Fruit fly (Drosophila melanogaster) whole organism, embryonic: Measurements from ENCODE around the gene CG42366.

Experiments
- Atf6 ChIP-seq: fragments of 200-800 bp; sonication (Bioruptor generic); IDR thresholded peaks from 2 replicates; pipeline ENCODE4 v1.3.6; 2022; ENCODE audit warnings: missing biosample characterization, missing genetic modification characterization
- Bteb2 ChIP-seq: fragments of 200-800 bp; sonication (Bioruptor generic); optimal IDR thresholded peaks from 2 replicates; lab custom pipeline; 2016; ENCODE audit warnings: missing biosample characterization, missing genetic modification characterization
- CG10274 ChIP-seq: fragments of 200-800 bp; sonication (Bioruptor generic); optimal IDR thresholded peaks from 3 replicates; lab custom pipeline; 2017; ENCODE audit warnings: missing biosample characterization, mild to moderate bottlenecking, missing genetic modification characterization
- CG10431 ChIP-seq: fragments of 200-800 bp; sonication (Bioruptor generic); optimal IDR thresholded peaks from 3 replicates; lab custom pipeline; 2018; ENCODE audit warnings: missing biosample characterization, mild to moderate bottlenecking, missing genetic modification characterization
- CG11504 ChIP-seq: fragments of 200-800 bp; sonication (Bioruptor generic); optimal IDR thresholded peaks from 3 replicates; lab custom pipeline; 2019; ENCODE audit warnings: missing biosample characterization, mild to moderate bottlenecking, missing genetic modification characterization, moderate library complexity
- CG11696 ChIP-seq: fragments of 200-800 bp; sonication (Bioruptor generic); IDR thresholded peaks from 2 replicates; pipeline ENCODE4 v1.3.6; 2022; ENCODE audit warnings: missing biosample characterization, missing genetic modification characterization
- CG12236 ChIP-seq: fragments of 200-800 bp; sonication (Bioruptor generic); optimal IDR thresholded peaks from 2 replicates; lab custom pipeline; 2016; ENCODE audit warnings: missing biosample characterization, missing genetic modification characterization
- CG1233 ChIP-seq: fragments of 200-800 bp; sonication (Bioruptor generic); optimal IDR thresholded peaks from 4 replicates; lab custom pipeline; 2018; ENCODE audit warnings: missing biosample characterization, mild to moderate bottlenecking, missing genetic modification characterization
- CG12769 ChIP-seq: fragments of 200-800 bp; sonication (Bioruptor generic); optimal IDR thresholded peaks from 2 replicates; lab custom pipeline; 2019; ENCODE audit warnings: missing biosample characterization, mild to moderate bottlenecking, missing genetic modification characterization, moderate library complexity
- CG15269 ChIP-seq: fragments of 200-800 bp; sonication (Bioruptor generic); optimal IDR thresholded peaks from 2 replicates; lab custom pipeline; 2018; ENCODE audit warnings: missing biosample characterization, mild to moderate bottlenecking, missing genetic modification characterization, moderate library complexity
- CG2120 ChIP-seq: fragments of 200-800 bp; sonication (Bioruptor generic); optimal IDR thresholded peaks from 3 replicates; lab custom pipeline; 2016; ENCODE audit warnings: missing biosample characterization, missing genetic modification characterization
- CG30431 ChIP-seq: fragments of 200-800 bp; sonication (Bioruptor generic); optimal IDR thresholded peaks from 2 replicates; lab custom pipeline; 2017; ENCODE audit warnings: missing biosample characterization, missing genetic modification characterization
- CG31441 ChIP-seq: fragments of 200-800 bp; sonication (Bioruptor generic); IDR thresholded peaks from 2 replicates; pipeline ENCODE4 v1.3.6; 2022; ENCODE audit warnings: missing biosample characterization, missing genetic modification characterization
- CG33213 ChIP-seq: fragments of 200-800 bp; sonication (Bioruptor generic); optimal IDR thresholded peaks from 3 replicates; lab custom pipeline; 2016; ENCODE audit warnings: missing biosample characterization, missing genetic modification characterization
- CG3407 ChIP-seq: fragments of 200-800 bp; sonication (Bioruptor generic); optimal IDR thresholded peaks from 2 replicates; lab custom pipeline; 2018; ENCODE audit warnings: missing biosample characterization, mild to moderate bottlenecking, missing genetic modification characterization
- CG3847 ChIP-seq: fragments of 200-800 bp; sonication (Bioruptor generic); IDR thresholded peaks from 2 replicates; pipeline ENCODE4 v1.3.6; 2022; ENCODE audit warnings: missing biosample characterization, missing genetic modification characterization
- CG4360 ChIP-seq: fragments of 200-800 bp; sonication (Bioruptor generic); IDR thresholded peaks from 2 replicates; pipeline ENCODE4 v1.3.6; 2022; ENCODE audit warnings: missing biosample characterization, missing genetic modification characterization
- CG4820 ChIP-seq: fragments of 200-800 bp; sonication (Bioruptor generic); optimal IDR thresholded peaks from 3 replicates; lab custom pipeline; 2016; ENCODE audit warnings: missing biosample characterization, missing genetic modification characterization
- CG7745 ChIP-seq: fragments of 200-800 bp; sonication (Bioruptor generic); optimal IDR thresholded peaks from 2 replicates; lab custom pipeline; 2018; ENCODE audit warnings: missing biosample characterization, mild to moderate bottlenecking, missing genetic modification characterization, moderate library complexity
- CG8388 ChIP-seq: fragments of 200-800 bp; sonication (Bioruptor generic); optimal IDR thresholded peaks from 2 replicates; lab custom pipeline; 2019; ENCODE audit warnings: missing biosample characterization, mild to moderate bottlenecking, missing genetic modification characterization, moderate library complexity
- CG9215 ChIP-seq: fragments of 200-800 bp; sonication (Bioruptor generic); IDR thresholded peaks from 2 replicates; pipeline ENCODE4 v1.3.6; 2022; ENCODE audit warnings: missing biosample characterization, missing genetic modification characterization
- Drgx ChIP-seq: fragments of 200-800 bp; sonication (Bioruptor generic); IDR thresholded peaks from 2 replicates; pipeline ENCODE4 v1.3.6; 2022; ENCODE audit warnings: missing biosample characterization, missing genetic modification characterization
- E2f2 ChIP-seq: fragments of 200-800 bp; sonication (Bioruptor generic); IDR thresholded peaks from 2 replicates; pipeline ENCODE4 v1.3.6; 2022; ENCODE audit warnings: missing biosample characterization, missing genetic modification characterization
- Eip74EF ChIP-seq, 2 experiments: fragments of 200-800 bp in 1 of 2; fragments of >200 bp in 1 of 2; sonication (Bioruptor generic) in 1 of 2; optimal IDR thresholded peaks; 2 replicates each; lab custom pipeline; 2017 to 2019; ENCODE audit warnings: missing biosample characterization in 2 of 2, missing genetic modification characterization in 2 of 2, mild to moderate bottlenecking in 1 of 2, moderate library complexity in 1 of 2
- Gsc ChIP-seq: fragments of 200-800 bp; sonication (Bioruptor generic); IDR thresholded peaks from 2 replicates; pipeline ENCODE4 v1.3.6; 2022; ENCODE audit warnings: missing biosample characterization, missing genetic modification characterization
- HmgZ ChIP-seq: fragments of 200-800 bp; sonication (Bioruptor generic); optimal IDR thresholded peaks from 2 replicates; lab custom pipeline; 2018; ENCODE audit warnings: missing biosample characterization, mild to moderate bottlenecking, missing genetic modification characterization
- Optix ChIP-seq: fragments of 200-800 bp; sonication (Bioruptor generic); IDR thresholded peaks from 3 replicates; pipeline ENCODE4 v1.3.6; 2022; ENCODE audit warnings: missing biosample characterization, missing genetic modification characterization
- PHDP ChIP-seq: fragments of 200-800 bp; sonication (Bioruptor generic); optimal IDR thresholded peaks from 3 replicates; lab custom pipeline; 2018; ENCODE audit warnings: missing biosample characterization, mild to moderate bottlenecking, missing genetic modification characterization, moderate library complexity
- Six4 ChIP-seq: fragments of 200-800 bp; sonication (Bioruptor generic); optimal IDR thresholded peaks from 2 replicates; lab custom pipeline; 2016; ENCODE audit warnings: missing biosample characterization, missing genetic modification characterization
- Stat92E ChIP-seq, 3 experiments: fragments of >200 bp in 2 of 3; fragments of 200-800 bp in 1 of 3; sonication (Bioruptor generic) in 1 of 3; optimal IDR thresholded peaks; 2 replicates each; lab custom pipeline; 2017 to 2019; ENCODE audit warnings: missing biosample characterization in 3 of 3, missing genetic modification characterization in 3 of 3, mild to moderate bottlenecking in 1 of 3, moderate library complexity in 1 of 3
- Taf1 ChIP-seq: fragments of 200-800 bp; sonication (Bioruptor generic); IDR thresholded peaks from 2 replicates; pipeline ENCODE4 v1.3.6; 2022; ENCODE audit warnings: missing biosample characterization, missing genetic modification characterization
- Xbp1 ChIP-seq: fragments of 200-800 bp; sonication (Bioruptor generic); optimal IDR thresholded peaks from 3 replicates; lab custom pipeline; 2016; ENCODE audit warnings: missing biosample characterization, mild to moderate bottlenecking, missing genetic modification characterization
- br ChIP-seq: fragments of >200 bp; optimal IDR thresholded peaks from 2 replicates; lab custom pipeline; 2017
- cato ChIP-seq: fragments of 200-800 bp; sonication (Bioruptor generic); optimal IDR thresholded peaks from 2 replicates; lab custom pipeline; 2016; ENCODE audit warnings: missing biosample characterization, missing genetic modification characterization, borderline replicate concordance
- da ChIP-seq: fragments of 200-800 bp; sonication (Bioruptor generic); optimal IDR thresholded peaks from 2 replicates; lab custom pipeline; 2016; ENCODE audit warnings: missing biosample characterization, missing genetic modification characterization
- danr ChIP-seq: fragments of 200-800 bp; sonication (Bioruptor generic); IDR thresholded peaks from 2 replicates; pipeline ENCODE4 v1.3.6; 2022; ENCODE audit warnings: missing biosample characterization, missing genetic modification characterization
- dati ChIP-seq: fragments of 200-800 bp; sonication (Bioruptor generic); IDR thresholded peaks from 2 replicates; pipeline ENCODE4 v1.3.6; 2022; ENCODE audit warnings: missing biosample characterization, missing genetic modification characterization
- dmrt11E ChIP-seq: fragments of 200-800 bp; sonication (Bioruptor generic); optimal IDR thresholded peaks from 3 replicates; lab custom pipeline; 2018; ENCODE audit warnings: missing biosample characterization, mild to moderate bottlenecking, missing genetic modification characterization, moderate library complexity
- dysf ChIP-seq: fragments of 200-800 bp; sonication (Bioruptor generic); IDR thresholded peaks from 3 replicates; pipeline ENCODE4 v1.3.6; 2022; ENCODE audit warnings: missing biosample characterization, missing genetic modification characterization
- ewg ChIP-seq: fragments of 200-800 bp; sonication (Bioruptor generic); optimal IDR thresholded peaks from 3 replicates; lab custom pipeline; 2017; ENCODE audit warnings: mild to moderate bottlenecking, missing biosample characterization, missing genetic modification reagents, missing genetic modification characterization
- grau ChIP-seq: fragments of 200-800 bp; optimal IDR thresholded peaks from 3 replicates; lab custom pipeline; 2019; ENCODE audit warnings: missing biosample characterization, mild to moderate bottlenecking, missing genetic modification characterization, moderate library complexity
- h ChIP-seq: fragments of >200 bp; optimal IDR thresholded peaks from 2 replicates; lab custom pipeline; 2017
- hb ChIP-seq: fragments of 200-800 bp; sonication (Bioruptor generic); IDR thresholded peaks from 3 replicates; pipeline ENCODE4 v1.3.6; 2022; ENCODE audit warnings: missing biosample characterization, missing genetic modification characterization; ENCODE audit not compliant: partially characterized antibody
- ind ChIP-seq: fragments of 200-800 bp; sonication (Bioruptor generic); optimal IDR thresholded peaks from 3 replicates; lab custom pipeline; 2016; ENCODE audit warnings: missing biosample characterization, missing genetic modification characterization
- insv ChIP-seq, 2 experiments: fragments of 200-800 bp; sonication (Bioruptor generic); optimal IDR thresholded peaks; 3 replicates each; lab custom pipeline; 2016 to 2018; ENCODE audit warnings: missing biosample characterization in 2 of 2, missing genetic modification characterization in 2 of 2
- lov ChIP-seq, 2 experiments: fragments of 200-800 bp in 1 of 2; fragments of >200 bp in 1 of 2; sonication (Bioruptor generic) in 1 of 2; IDR thresholded peaks in 1 of 2; optimal IDR thresholded peaks in 1 of 2; 2 replicates in 1 of 2; 3 replicates in 1 of 2; pipeline versions ENCODE4 v1.3.6 to Lab custom; 2017 to 2022; ENCODE audit warnings: missing biosample characterization in 1 of 2, missing genetic modification characterization in 1 of 2
- run ChIP-seq: fragments of 200-800 bp; sonication (Bioruptor generic); optimal IDR thresholded peaks from 3 replicates; lab custom pipeline; 2018; ENCODE audit warnings: missing biosample characterization, mild to moderate bottlenecking, missing genetic modification characterization
- sqz ChIP-seq: fragments of 200-800 bp; sonication (Bioruptor generic); optimal IDR thresholded peaks from 3 replicates; lab custom pipeline; 2018; ENCODE audit warnings: missing biosample characterization, mild to moderate bottlenecking, missing genetic modification characterization
- stwl ChIP-seq: fragments of 200-800 bp; sonication (Bioruptor generic); optimal IDR thresholded peaks from 3 replicates; lab custom pipeline; 2018; ENCODE audit warnings: missing biosample characterization, mild to moderate bottlenecking, missing genetic modification characterization, moderate library complexity
- tin ChIP-seq: fragments of 200-800 bp; sonication (Bioruptor generic); optimal IDR thresholded peaks from 3 replicates; lab custom pipeline; 2016; ENCODE audit warnings: missing biosample characterization, missing genetic modification characterization
- tio ChIP-seq: fragments of 200-800 bp; sonication (Bioruptor generic); optimal IDR thresholded peaks from 2 replicates; lab custom pipeline; 2017; ENCODE audit warnings: missing biosample characterization, missing genetic modification characterization, inconsistent platforms
- vvl ChIP-seq: fragments of 200-800 bp; sonication (Bioruptor generic); IDR thresholded peaks from 2 replicates; pipeline ENCODE4 v1.3.6; 2022; ENCODE audit warnings: missing biosample characterization, missing genetic modification characterization

The CG42366 gene

dm6 chr2L:9890576-9890975, 34.4 kb upstream of the CG42366 start, which contains the start of the genes CG34183 and CG4537 (continued):
- no peak for TF ChIP-seq CG1233 (GFP tag; lab: Kevin White, UChicago)
- no peak for TF ChIP-seq Taf1 (GFP tag; lab: Robert Waterston, UW)
- TF ChIP-seq danr (GFP tag; lab: Robert Waterston, UW): no peak
- TF ChIP-seq da (GFP tag; lab: Kevin White, UChicago): no peak
- no peak for TF ChIP-seq Bteb2
- no peak for TF ChIP-seq CG3407 (GFP tag; lab: Kevin White, UChicago)
- TF ChIP-seq h (lab: Kevin White, UChicago): no peak
- TF ChIP-seq CG33213 (GFP tag; lab: Kevin White, UChicago): no peak
- no peak for TF ChIP-seq CG3847
- no peak for TF ChIP-seq CG15269
- no peak for TF ChIP-seq lov (optimal IDR thresholded peaks at IDR 0.05; lab: Kevin White, UChicago)
- TF ChIP-seq lov (GFP tag; IDR thresholded peaks at IDR 0.05; lab: Robert Waterston, UW): no peak
- TF ChIP-seq CG4360: no peak
- TF ChIP-seq Stat92E (GFP tag; optimal IDR thresholded peaks at IDR 0.05; lab: Kevin White, UChicago): no peak
- TF ChIP-seq CG30431: no peak
- TF ChIP-seq Atf6 (GFP tag; lab: Robert Waterston, UW): no peak
- peak; percentile 78; the same call in 2 of the 3 replicates for TF ChIP-seq hb
- no peak for TF ChIP-seq CG9215 (GFP tag; lab: Robert Waterston, UW)
- TF ChIP-seq ewg: no peak
- TF ChIP-seq PHDP (tag; lab: Kevin White, UChicago): no peak
- peak; percentile 68 for TF ChIP-seq E2f2
- TF ChIP-seq CG8388 (GFP tag; lab: Kevin White, UChicago): no peak
- TF ChIP-seq run (tag; lab: Kevin White, UChicago): no peak
- no peak for TF ChIP-seq Optix (GFP tag; lab: Robert Waterston, UW)
- peak; percentile 43 for TF ChIP-seq HmgZ
- TF ChIP-seq CG11696 (GFP tag; lab: Robert Waterston, UW): no peak
- no peak for TF ChIP-seq dmrt11E
- no peak for TF ChIP-seq CG7745 (tag; lab: Kevin White, UChicago)
- no peak for TF ChIP-seq CG10431 (GFP tag; lab: Kevin White, UChicago)
- no peak for TF ChIP-seq tin (GFP tag; lab: Kevin White, UChicago)
- TF ChIP-seq CG12236 (GFP tag; lab: Kevin White, UChicago): no peak
- no peak for TF ChIP-seq dati (GFP tag; lab: Robert Waterston, UW)
- TF ChIP-seq cato: no peak
- no peak for TF ChIP-seq CG31441 (GFP tag; lab: Robert Waterston, UW)
- no peak for TF ChIP-seq Eip74EF (GFP tag; optimal IDR thresholded peaks at IDR 0.05; lab: Kevin White, UChicago)
- no peak for TF ChIP-seq sqz (GFP tag; lab: Kevin White, UChicago)
- TF ChIP-seq CG4820 (GFP tag; lab: Kevin White, UChicago): no peak
- TF ChIP-seq grau (tag; lab: Kevin White, UChicago): no peak
- no peak for TF ChIP-seq insv (GFP tag; optimal IDR thresholded peaks at IDR 0.05; lab: Kevin White, UChicago)
- TF ChIP-seq ind (GFP tag; lab: Kevin White, UChicago): no peak
- TF ChIP-seq Six4 (GFP tag; lab: Kevin White, UChicago): no peak
- peak; percentile 56 for TF ChIP-seq vvl (GFP tag; lab: Robert Waterston, UW)
- TF ChIP-seq CG10274: no peak
- no peak for TF ChIP-seq Drgx
- TF ChIP-seq dysf (GFP tag; lab: Robert Waterston, UW): no peak
- no peak for TF ChIP-seq br (lab: Kevin White, UChicago)
- peak; percentile 5 for TF ChIP-seq CG2120 (GFP tag; lab: Kevin White, UChicago)
- no peak for TF ChIP-seq CG11504 (tag; lab: Kevin White, UChicago)
- TF ChIP-seq Xbp1 (GFP tag; lab: Kevin White, UChicago): no peak
- no peak for TF ChIP-seq CG12769
- TF ChIP-seq stwl (tag; lab: Kevin White, UChicago): peak; percentile 94
- no peak for TF ChIP-seq Gsc (GFP tag; lab: Robert Waterston, UW)
- no peak for TF ChIP-seq tio (GFP tag; lab: Kevin White, UChicago)
